Worm (Caenorhabditis elegans) whole organism, midembryonic: Measurements from ENCODE around the gene elo-2.

ENCODE experiments used
- flt-1 ChIP-seq: fragments of 200-800 bp; sonication (Bioruptor generic); IDR thresholded peaks from 2 replicates; pipeline ENCODE4 v1.3.6; 2022; ENCODE audit warnings: missing genetic modification characterization, missing compliant biosample characterization
- tab-1 ChIP-seq: fragments of 200-800 bp; sonication (Bioruptor generic); IDR thresholded peaks from 2 replicates; pipeline ENCODE4 v1.3.6; 2022; ENCODE audit warnings: missing genetic modification characterization, missing compliant biosample characterization

DNA sequence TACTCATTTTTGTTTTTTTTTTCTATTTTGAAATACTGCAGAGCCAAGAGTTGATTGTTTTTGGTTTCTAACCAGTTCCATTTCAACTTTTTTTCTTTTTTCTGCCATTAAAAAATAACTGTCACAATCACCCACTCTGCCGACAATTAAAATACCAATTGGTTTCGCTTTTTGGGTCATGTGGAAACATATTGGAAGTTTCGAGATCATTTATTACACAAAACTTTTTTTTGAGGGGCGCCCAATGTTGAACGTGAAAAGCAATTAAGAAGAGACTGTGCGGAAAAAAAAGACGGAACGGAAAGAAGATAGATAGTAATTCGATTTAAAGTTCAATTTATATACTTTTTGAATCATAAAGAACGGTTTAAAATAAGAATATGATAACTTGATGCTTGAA, 6.8 kb upstream of the elo-2 start:
- TF ChIP-seq tab-1 (GFP tag; lab: Robert Waterston, UW) (no peak), flt-1 (GFP tag; lab: Robert Waterston, UW) (no peak)
